Worm (Caenorhabditis elegans) whole organism, L1 larva: ENCODE data around the gene ttr-1.

Source experiments
- C04F5.9 ChIP-seq: sonication (generic microtip); optimal IDR thresholded peaks from 2 replicates; lab custom pipeline; 2016; ENCODE audit warnings: missing genetic modification characterization, missing compliant biosample characterization
- C16A3.4 ChIP-seq: fragments of 150-350 bp; optimal IDR thresholded peaks from 2 replicates; lab custom pipeline; 2014; ENCODE audit warnings: missing biosample characterization, missing genetic modification characterization
- ama-1 ChIP-seq: fragments of 150-350 bp; optimal IDR thresholded peaks from 2 replicates; lab custom pipeline; 2014
- blmp-1 ChIP-seq: fragments of 150-350 bp; optimal IDR thresholded peaks from 2 replicates; lab custom pipeline; 2014; ENCODE audit warnings: missing biosample characterization, missing genetic modification characterization
- ceh-63 ChIP-seq: fragments of 200-800 bp; sonication (Bioruptor generic); optimal IDR thresholded peaks from 2 replicates; lab custom pipeline; 2018; ENCODE audit warnings: mild to moderate bottlenecking, missing genetic modification characterization, missing compliant biosample characterization
- ces-1 ChIP-seq: fragments of 150-350 bp; optimal IDR thresholded peaks from 2 replicates; lab custom pipeline; 2014; ENCODE audit warnings: missing biosample characterization, missing genetic modification reagents, missing genetic modification characterization
- dsc-1 ChIP-seq: sonication (generic microtip); optimal IDR thresholded peaks from 2 replicates; lab custom pipeline; 2016; ENCODE audit warnings: mild to moderate bottlenecking, missing genetic modification characterization, missing compliant biosample characterization
- efl-1 ChIP-seq, 4 experiments: fragments of 150-350 bp; optimal IDR thresholded peaks in 3 of 4; peaks in 1 of 4; 1 replicate in 1 of 4; 2 replicates in 3 of 4; lab custom pipeline; 2014; ENCODE audit warnings: missing biosample characterization in 2 of 4, missing genetic modification characterization in 2 of 4, missing genetic modification reagents in 2 of 4
- efl-3 ChIP-seq: fragments of 200-800 bp; sonication (Bioruptor generic); optimal IDR thresholded peaks from 2 replicates; lab custom pipeline; 2018; ENCODE audit warnings: mild to moderate bottlenecking, missing genetic modification characterization, missing compliant biosample characterization
- egl-13 ChIP-seq: sonication (generic microtip); optimal IDR thresholded peaks from 2 replicates; lab custom pipeline; 2016; ENCODE audit warnings: missing genotype, missing genetic modification reagents, missing genetic modification characterization, missing compliant biosample characterization
- elt-3 ChIP-seq, 6 experiments: fragments of 150-350 bp in 1 of 6; sonication (generic microtip); optimal IDR thresholded peaks; 2 replicates each; lab custom pipeline; 2017 to 2018; ENCODE audit warnings: missing biosample characterization in 6 of 6, missing genetic modification characterization in 6 of 6, inconsistent platforms in 1 of 6
- fkh-10 ChIP-seq: sonication (generic microtip); optimal IDR thresholded peaks from 2 replicates; lab custom pipeline; 2017; ENCODE audit warnings: missing biosample characterization, missing genetic modification reagents, missing genetic modification characterization
- fkh-4 ChIP-seq: sonication (generic microtip); optimal IDR thresholded peaks from 2 replicates; lab custom pipeline; 2016; ENCODE audit warnings: missing compliant biosample characterization, missing genetic modification characterization, borderline replicate concordance
- fkh-8 ChIP-seq: sonication (generic microtip); optimal IDR thresholded peaks from 2 replicates; lab custom pipeline; 2016; ENCODE audit warnings: mild to moderate bottlenecking, missing genetic modification characterization, missing compliant biosample characterization
- fos-1 ChIP-seq: fragments of 150-350 bp; optimal IDR thresholded peaks from 2 replicates; lab custom pipeline; 2014; ENCODE audit warnings: missing biosample characterization, missing genetic modification characterization
- grh-1 ChIP-seq: fragments of 200-800 bp; sonication (Bioruptor generic); IDR thresholded peaks from 2 replicates; pipeline ENCODE4 v1.3.6; 2022; ENCODE audit warnings: missing genetic modification reagents, missing genetic modification characterization, missing compliant biosample characterization
- hlh-17 ChIP-seq: fragments of 200-800 bp; sonication (Bioruptor generic); optimal IDR thresholded peaks from 2 replicates; lab custom pipeline; 2018; ENCODE audit warnings: missing genetic modification characterization, mild to moderate bottlenecking, missing compliant biosample characterization, moderate library complexity, borderline replicate concordance
- irx-1 ChIP-seq: sonication (generic microtip); optimal IDR thresholded peaks from 2 replicates; lab custom pipeline; 2016; ENCODE audit warnings: missing genetic modification characterization, missing compliant biosample characterization
- isw-1 ChIP-seq: fragments of 200-800 bp; sonication (Bioruptor generic); IDR thresholded peaks from 2 replicates; pipeline ENCODE4 v1.3.6; 2022; ENCODE audit warnings: missing genetic modification characterization, missing compliant biosample characterization
- jun-1 ChIP-seq: fragments of 150-350 bp; optimal IDR thresholded peaks from 2 replicates; lab custom pipeline; 2014; ENCODE audit warnings: missing biosample characterization, missing genetic modification reagents, missing genetic modification characterization
- lin-14 ChIP-seq: fragments of 200-800 bp; sonication (Bioruptor generic); optimal IDR thresholded peaks from 2 replicates; lab custom pipeline; 2018; ENCODE audit warnings: mild to moderate bottlenecking, missing genetic modification characterization, moderate library complexity, missing compliant biosample characterization
- lin-39 ChIP-seq: fragments of 150-350 bp; optimal IDR thresholded peaks from 2 replicates; lab custom pipeline; 2014; ENCODE audit warnings: missing biosample characterization, missing genetic modification reagents, missing genetic modification characterization
- lir-3 ChIP-seq: sonication (generic microtip); optimal IDR thresholded peaks from 2 replicates; lab custom pipeline; 2016; ENCODE audit warnings: mild to moderate bottlenecking, missing genetic modification characterization, moderate library complexity, missing compliant biosample characterization; ENCODE audit not compliant: poor library complexity
- mab-9 ChIP-seq: fragments of 200-800 bp; sonication (Bioruptor generic); IDR thresholded peaks from 2 replicates; pipeline ENCODE4 v1.3.6; 2022; ENCODE audit warnings: missing genetic modification reagents, missing genetic modification characterization, missing compliant biosample characterization
- mef-2 ChIP-seq: fragments of 150-350 bp; optimal IDR thresholded peaks from 2 replicates; lab custom pipeline; 2014; ENCODE audit warnings: missing biosample characterization, missing genetic modification characterization
- mep-1 ChIP-seq: fragments of 150-350 bp; optimal IDR thresholded peaks from 2 replicates; lab custom pipeline; 2014; ENCODE audit warnings: missing biosample characterization, missing genetic modification characterization
- nhr-20 ChIP-seq: sonication (generic microtip); optimal IDR thresholded peaks from 2 replicates; lab custom pipeline; 2016; ENCODE audit warnings: mild to moderate bottlenecking, missing genetic modification characterization, missing compliant biosample characterization
- nhr-237 ChIP-seq: fragments of 150-350 bp; optimal IDR thresholded peaks from 2 replicates; lab custom pipeline; 2014; ENCODE audit warnings: missing biosample characterization, missing genetic modification characterization
- nhr-28 ChIP-seq: fragments of 150-350 bp; optimal IDR thresholded peaks from 2 replicates; lab custom pipeline; 2014; ENCODE audit warnings: missing biosample characterization, missing genetic modification characterization
- nhr-71 ChIP-seq: sonication (generic microtip); optimal IDR thresholded peaks from 2 replicates; lab custom pipeline; 2016; ENCODE audit warnings: mild to moderate bottlenecking, missing genetic modification characterization, moderate library complexity, missing compliant biosample characterization
- nhr-76 ChIP-seq: sonication (generic microtip); optimal IDR thresholded peaks from 2 replicates; lab custom pipeline; 2017; ENCODE audit warnings: missing biosample characterization, missing genetic modification characterization
- nhr-84 ChIP-seq: sonication (generic microtip); optimal IDR thresholded peaks from 2 replicates; lab custom pipeline; 2017; ENCODE audit warnings: missing biosample characterization, missing genetic modification characterization
- nhr-85 ChIP-seq: sonication (generic microtip); peaks from one replicate; lab custom pipeline; 2016; ENCODE audit warnings: missing genetic modification characterization, inconsistent platforms, missing compliant biosample characterization
- pag-3 ChIP-seq: sonication (generic microtip); optimal IDR thresholded peaks from 2 replicates; lab custom pipeline; 2017; ENCODE audit warnings: missing genetic modification characterization, mild to moderate bottlenecking, missing compliant biosample characterization, antibody characterized with exemption, borderline replicate concordance; ENCODE audit not compliant: insufficient read depth
- pax-3 ChIP-seq: fragments of 200-800 bp; sonication (Bioruptor generic); optimal IDR thresholded peaks from 2 replicates; lab custom pipeline; 2018; ENCODE audit warnings: mild to moderate bottlenecking, missing genetic modification characterization, moderate library complexity, missing compliant biosample characterization
- pqm-1 ChIP-seq: sonication (generic microtip); optimal IDR thresholded peaks from 3 replicates; lab custom pipeline; 2017; ENCODE audit warnings: missing biosample characterization, missing genetic modification characterization
- rnt-1 ChIP-seq: sonication (generic microtip); optimal IDR thresholded peaks from 2 replicates; lab custom pipeline; 2016; ENCODE audit warnings: mild to moderate bottlenecking, missing genetic modification characterization, moderate library complexity, missing compliant biosample characterization
- snpc-4 ChIP-seq: fragments of 150-350 bp; optimal IDR thresholded peaks from 2 replicates; lab custom pipeline; 2014; ENCODE audit warnings: missing biosample characterization, missing genetic modification characterization
- snu-23 ChIP-seq: sonication (generic microtip); optimal IDR thresholded peaks from 2 replicates; lab custom pipeline; 2016; ENCODE audit warnings: missing genetic modification characterization, missing compliant biosample characterization
- sox-4 ChIP-seq: sonication (generic microtip); optimal IDR thresholded peaks from 2 replicates; lab custom pipeline; 2016; ENCODE audit warnings: missing genetic modification characterization, missing compliant biosample characterization
- sptf-1 ChIP-seq: fragments of 150-350 bp; optimal IDR thresholded peaks from 2 replicates; lab custom pipeline; 2014; ENCODE audit warnings: missing biosample characterization, missing genetic modification characterization
- sup-37 ChIP-seq: fragments of 200-800 bp; sonication (Bioruptor generic); optimal IDR thresholded peaks from 2 replicates; lab custom pipeline; 2018; ENCODE audit warnings: mild to moderate bottlenecking, missing genetic modification characterization, missing compliant biosample characterization
- tlp-1 ChIP-seq: fragments of 150-350 bp; optimal IDR thresholded peaks from 2 replicates; lab custom pipeline; 2014; ENCODE audit warnings: missing biosample characterization, missing genetic modification characterization
- unc-62 ChIP-seq: fragments of 150-350 bp; optimal IDR thresholded peaks from 2 replicates; lab custom pipeline; 2014; ENCODE audit warnings: missing biosample characterization, missing genetic modification reagents, missing genetic modification characterization
- unc-98 ChIP-seq: fragments of 200-800 bp; sonication (Bioruptor generic); IDR thresholded peaks from 2 replicates; pipeline ENCODE4 v1.3.6; 2022; ENCODE audit warnings: missing genetic modification characterization, missing compliant biosample characterization
- vab-15 ChIP-seq: sonication (generic microtip); optimal IDR thresholded peaks from 2 replicates; lab custom pipeline; 2017; ENCODE audit warnings: missing genotype, mild to moderate bottlenecking, missing genetic modification characterization, missing compliant biosample characterization
- xbp-1 ChIP-seq: sonication (generic microtip); optimal IDR thresholded peaks from 2 replicates; lab custom pipeline; 2016; ENCODE audit warnings: missing genetic modification characterization, missing compliant biosample characterization
- zip-4 ChIP-seq: fragments of 200-800 bp; sonication (Bioruptor generic); optimal IDR thresholded peaks from 2 replicates; lab custom pipeline; 2018; ENCODE audit warnings: mild to moderate bottlenecking, missing genetic modification characterization, moderate library complexity, missing compliant biosample characterization
- ztf-11 ChIP-seq, 2 experiments: sonication (generic microtip); optimal IDR thresholded peaks; 2 replicates each; lab custom pipeline; 2016 to 2017; ENCODE audit warnings: missing genetic modification characterization in 2 of 2, missing biosample characterization in 1 of 2, missing compliant biosample characterization in 1 of 2

Gene ttr-1

ce11 chrIII:9927378-9927777 lies 1.5 kb upstream of the ttr-1 start, which contains the start of gene ttr-2:
Gene ttr-2, plus strand, starts transcription at chrIII:9927769.
- TF ChIP-seq ama-1 (lab: Kevin White, UChicago), result no peak
- peak; percentile 35 for TF ChIP-seq snu-23
- peak; percentile 21 for TF ChIP-seq nhr-71 (tag; lab: Kevin White, UChicago)
- peak; percentile 10 for TF ChIP-seq mep-1 (tag; lab: Kevin White, UChicago)
- no peak for TF ChIP-seq sup-37 (GFP tag; lab: Kevin White, UChicago)
- TF ChIP-seq nhr-85 (tag; lab: Kevin White, UChicago), result peak; percentile 77
- no peak for TF ChIP-seq unc-62 (GFP tag; lab: Kevin White, UChicago)
- peak; percentile 48 for TF ChIP-seq blmp-1 (tag; lab: Kevin White, UChicago)
- TF ChIP-seq sox-4 (tag; lab: Kevin White, UChicago), result no peak
- TF ChIP-seq efl-3 (GFP tag; lab: Kevin White, UChicago), result no peak
- no peak for TF ChIP-seq nhr-20
- peak in 2 of 6 experiments; percentile 46 to 56 for TF ChIP-seq elt-3 (tag; optimal IDR thresholded peaks at IDR 0.05; lab: Kevin White, UChicago)
- no peak for TF ChIP-seq efl-1 (optimal IDR thresholded peaks at IDR 0.05; lab: Kevin White, UChicago)
- peak in 1 of 2 experiments; percentile 73 for TF ChIP-seq efl-1 (GFP tag; optimal IDR thresholded peaks at IDR 0.05 in 1 of 2; lab: Kevin White, UChicago)
- no peak for TF ChIP-seq nhr-28 (tag; lab: Kevin White, UChicago)
- no peak for TF ChIP-seq rnt-1 (tag; lab: Kevin White, UChicago)
- no peak for TF ChIP-seq pag-3
- TF ChIP-seq fkh-8, result no peak
- TF ChIP-seq mab-9 (GFP tag; lab: Robert Waterston, UW), result no peak
- no peak for TF ChIP-seq isw-1 (GFP tag; lab: Robert Waterston, UW)
- TF ChIP-seq dsc-1 (tag; lab: Kevin White, UChicago), result no peak
- no peak for TF ChIP-seq nhr-76 (tag; lab: Kevin White, UChicago)
- TF ChIP-seq C16A3.4 (tag; lab: Kevin White, UChicago), result no peak
- TF ChIP-seq ztf-11 (tag; optimal IDR thresholded peaks at IDR 0.05; lab: Kevin White, UChicago), result no peak
- TF ChIP-seq lin-39 (tag; lab: Kevin White, UChicago), result no peak
- TF ChIP-seq lin-14 (GFP tag; lab: Kevin White, UChicago), result peak; percentile 67
- no peak for TF ChIP-seq irx-1 (tag; lab: Kevin White, UChicago)
- TF ChIP-seq unc-98 (GFP tag; lab: Robert Waterston, UW), result no peak
- no peak for TF ChIP-seq C04F5.9 (tag; lab: Kevin White, UChicago)
- TF ChIP-seq ceh-63 (GFP tag; lab: Kevin White, UChicago), result no peak
- no peak for TF ChIP-seq nhr-84 (tag; lab: Kevin White, UChicago)
- TF ChIP-seq tlp-1 (tag; lab: Kevin White, UChicago), result no peak
- TF ChIP-seq mef-2 (tag; lab: Kevin White, UChicago), result no peak
- TF ChIP-seq fkh-4 (tag; lab: Kevin White, UChicago), result no peak

- TF ChIP-seq nhr-85 (tag; lab: Kevin White, UChicago) (peak; percentile 57), snpc-4 (tag; lab: Kevin White, UChicago) (no peak)
Observed at ce11 chrIII:9929525-9929924, 648 bp downstream of the ttr-1 start.

- TF ChIP-seq nhr-237 (tag; lab: Kevin White, UChicago) (no peak), dsc-1 (tag; lab: Kevin White, UChicago) (no peak), hlh-17 (GFP tag; lab: Kevin White, UChicago) (no peak), xbp-1 (tag; lab: Kevin White, UChicago) (no peak), egl-13 (tag; lab: Kevin White, UChicago) (no peak), lin-14 (GFP tag; lab: Kevin White, UChicago) (no peak), vab-15 (tag; lab: Kevin White, UChicago) (no peak), zip-4 (GFP tag; lab: Kevin White, UChicago) (no peak), fkh-10 (GFP tag; lab: Kevin White, UChicago) (no peak), jun-1 (peak; percentile 10), sptf-1 (tag; lab: Kevin White, UChicago) (no peak), fos-1 (tag; lab: Kevin White, UChicago) (no peak), ama-1 (lab: Kevin White, UChicago) (no peak), pax-3 (no peak), mef-2 (tag; lab: Kevin White, UChicago) (no peak), efl-1 (optimal IDR thresholded peaks at IDR 0.05; lab: Kevin White, UChicago) (no peak), efl-1 (GFP tag; optimal IDR thresholded peaks at IDR 0.05 in 1 of 2; lab: Kevin White, UChicago) (peak in 1 of 2 experiments; percentile 91), ces-1 (GFP tag; lab: Kevin White, UChicago) (no peak), lir-3 (no peak), mep-1 (tag; lab: Kevin White, UChicago) (no peak), pqm-1 (tag; lab: Kevin White, UChicago) (peak; percentile 8), efl-3 (GFP tag; lab: Kevin White, UChicago) (no peak), grh-1 (GFP tag; lab: Robert Waterston, UW) (no peak), unc-62 (GFP tag; lab: Kevin White, UChicago) (no peak)
Observed at ce11 chrIII:9930406-9930805, 1.5 kb downstream of the ttr-1 start.
